Fruit fly (Drosophila melanogaster): ENCODE results near the gene shep.

DNA sequence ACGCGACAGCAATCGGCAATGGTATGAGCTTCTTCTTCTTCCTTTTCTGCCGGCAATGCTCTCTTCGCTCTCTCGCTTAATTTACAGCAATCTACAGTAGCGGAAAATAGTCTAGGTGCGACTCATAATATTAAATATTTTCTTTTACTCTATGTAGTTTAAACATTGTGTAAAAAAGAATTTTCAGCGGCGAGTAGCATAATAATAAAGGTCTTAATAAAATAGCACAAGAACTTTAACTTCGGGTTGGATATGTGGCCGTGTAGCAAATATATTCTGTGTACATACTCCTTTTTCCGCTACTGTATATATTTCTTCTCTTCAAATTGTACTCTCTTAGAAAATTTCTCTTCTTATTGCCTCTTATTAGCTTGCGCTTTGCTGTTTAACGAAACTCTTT, at the start of gene shep:
- TF ChIP-seq CG13894 (tag; optimal IDR thresholded peaks at IDR 0.05) (peak; percentile 56), Fer3 (tag; optimal IDR thresholded peaks at IDR 0.05) (peak; percentile 90), dpn (GFP tag; optimal IDR thresholded peaks at IDR 0.05) (peak; percentile 81 to 89), bsh (GFP tag; optimal IDR thresholded peaks at IDR 0.05) (peak; percentile 87 to 94), CG11398 (GFP tag; optimal IDR thresholded peaks at IDR 0.05) (peak; percentile 36), kay (GFP tag; optimal IDR thresholded peaks at IDR 0.05) (peak; percentile 73), Usf (GFP tag; optimal IDR thresholded peaks at IDR 0.05) (peak; percentile 80)

Data from whole organism, embryonic.